Worm (Caenorhabditis elegans): ENCODE results near the gene R02D5.3.

- TF ChIP-seq nhr-76 (tag; optimal IDR thresholded peaks at IDR 0.05) = no peak
- TF ChIP-seq blmp-1 (tag; optimal IDR thresholded peaks at IDR 0.05) = no peak
- no peak for TF ChIP-seq egl-27 (tag; optimal IDR thresholded peaks at IDR 0.05)
- TF ChIP-seq lir-3 (tag; optimal IDR thresholded peaks at IDR 0.05; ENCODE audit: poor library complexity) = no peak
- TF ChIP-seq elt-3 (tag; optimal IDR thresholded peaks at IDR 0.05) = no peak
- no peak for TF ChIP-seq lin-13 (GFP tag; optimal IDR thresholded peaks at IDR 0.05)
- no peak for TF ChIP-seq tlp-1 (tag; optimal IDR thresholded peaks at IDR 0.05)
Measured at ce11 chrV:14436195-14436594, 46.8 kb upstream of the R02D5.3 start.

Data from whole organism, L1 larva.